Fruit fly (Drosophila melanogaster): ENCODE measurements around the gene spri.

Gene spri

DNA sequence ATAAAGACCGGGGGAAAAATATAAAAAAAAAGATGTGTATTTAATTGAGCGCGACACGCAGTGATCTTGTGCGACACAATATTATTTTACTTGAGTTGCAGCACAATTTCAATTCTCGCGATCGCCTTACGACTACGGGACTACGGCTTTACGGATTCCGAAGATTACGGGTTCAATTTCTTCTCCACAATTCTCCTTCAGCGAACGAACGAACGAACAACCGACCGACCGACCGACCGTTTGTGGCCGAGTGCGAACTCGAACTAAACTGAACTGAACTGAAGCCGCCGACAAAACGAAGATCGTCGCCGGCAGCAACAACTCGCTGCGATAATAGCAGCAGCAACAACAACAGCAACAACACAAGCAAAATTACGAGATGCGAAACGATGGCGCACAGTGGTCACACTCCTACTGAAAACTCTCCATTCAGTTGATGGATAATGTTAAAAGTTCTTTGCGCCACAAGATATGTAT lies at the start of gene spri (continued):
- TF ChIP-seq CG16779 (GFP tag; IDR thresholded peaks at IDR 0.05) (no peak), CG12391 (tag; optimal IDR thresholded peaks at IDR 0.05) (peak; percentile 7), CG17568 (GFP tag; optimal IDR thresholded peaks at IDR 0.05) (no peak), HLH3B (GFP tag; IDR thresholded peaks at IDR 0.05) (0 out of 2 replicates have a peak, but pooled peaks have one; percentile 37), tx (GFP tag; optimal IDR thresholded peaks at IDR 0.05) (no peak), Jarid2 (GFP tag; optimal IDR thresholded peaks at IDR 0.05) (peak; percentile 83), sug (tag; optimal IDR thresholded peaks at IDR 0.05) (peak; percentile 47), Drgx (GFP tag; IDR thresholded peaks at IDR 0.05) (peak; percentile 52; the same call in 1 of the 2 replicates), CG9437 (GFP tag; optimal IDR thresholded peaks at IDR 0.05) (peak; percentile 16), slbo (GFP tag; IDR thresholded peaks at IDR 0.05) (no peak), ara (GFP tag; IDR thresholded peaks at IDR 0.05) (no peak), bsh (GFP tag; optimal IDR thresholded peaks at IDR 0.05) (peak in 1 of 2 experiments; percentile 57), CG11504 (tag; optimal IDR thresholded peaks at IDR 0.05) (peak; percentile 12), lov (optimal IDR thresholded peaks at IDR 0.05) (no peak), lov (GFP tag; IDR thresholded peaks at IDR 0.05) (no peak), CG17359 (tag; optimal IDR thresholded peaks at IDR 0.05) (peak; percentile 14), jigr1 (GFP tag; IDR thresholded peaks at IDR 0.05) (no peak), CG34376 (GFP tag; optimal IDR thresholded peaks at IDR 0.05) (peak; percentile 52), Asciz (GFP tag; optimal IDR thresholded peaks at IDR 0.05) (no peak), ham (GFP tag; IDR thresholded peaks at IDR 0.05) (no peak), rib (GFP tag; IDR thresholded peaks at IDR 0.05) (0 out of 2 replicates have a peak, but pooled peaks have one; percentile 29), CG15479 (GFP tag; optimal IDR thresholded peaks at IDR 0.05) (peak; percentile 56), CG8290 (GFP tag; optimal IDR thresholded peaks at IDR 0.05) (no peak), CG8290 (tag; optimal IDR thresholded peaks at IDR 0.05) (peak in 1 of 2 experiments; percentile 47), CG7745 (tag; optimal IDR thresholded peaks at IDR 0.05) (no peak), tna (GFP tag; IDR thresholded peaks at IDR 0.05; ENCODE audit: partially characterized antibody) (0 out of 2 replicates have a peak, but pooled peaks have one; percentile 22), gcm2 (GFP tag; optimal IDR thresholded peaks at IDR 0.05) (no peak), ken (GFP tag; IDR thresholded peaks at IDR 0.05) (peak; percentile 34; the same call in 1 of the 3 replicates), CG10543 (GFP tag; optimal IDR thresholded peaks at IDR 0.05) (peak; percentile 34), CG13287 (GFP tag; IDR thresholded peaks at IDR 0.05; ENCODE audit: partially characterized antibody) (peak; percentile 29; the same call in 1 of the 2 replicates), CG32532 (GFP tag; IDR thresholded peaks at IDR 0.05) (peak; percentile 51), ftz-f1 (GFP tag; optimal IDR thresholded peaks at IDR 0.05) (peak; percentile 2), CG4360 (GFP tag; IDR thresholded peaks at IDR 0.05) (peak; percentile 89), peb (GFP tag; IDR thresholded peaks at IDR 0.05) (no peak), CG5180 (GFP tag; optimal IDR thresholded peaks at IDR 0.05) (peak; percentile 97), exex (tag; optimal IDR thresholded peaks at IDR 0.05) (peak; percentile 4), gce (GFP tag; IDR thresholded peaks at IDR 0.05) (no peak), Deaf1 (tag; optimal IDR thresholded peaks at IDR 0.05) (peak; percentile 94), ase (GFP tag; IDR thresholded peaks at IDR 0.05) (0 out of 3 replicates have a peak, but pooled peaks have one; percentile 45), grau (tag; optimal IDR thresholded peaks at IDR 0.05) (peak; percentile 10), Dbx (GFP tag; IDR thresholded peaks at IDR 0.05) (peak; percentile 26; the same call in 1 of the 3 replicates), chinmo (GFP tag; IDR thresholded peaks at IDR 0.05; ENCODE audit: partially characterized antibody) (peak; percentile 85; the same call in 2 of the 4 replicates), abd-A (tag; optimal IDR thresholded peaks at IDR 0.05) (no peak), CG10274 (GFP tag; optimal IDR thresholded peaks at IDR 0.05) (no peak), stc (GFP tag; IDR thresholded peaks at IDR 0.05) (0 out of 2 replicates have a peak, but pooled peaks have one; percentile 21), dmrt99B (tag; optimal IDR thresholded peaks at IDR 0.05) (peak; percentile 6), CG12769 (tag; optimal IDR thresholded peaks at IDR 0.05) (peak; percentile 48), HLH4C (GFP tag; IDR thresholded peaks at IDR 0.05; ENCODE audit: partially characterized antibody) (no peak), Optix (GFP tag; IDR thresholded peaks at IDR 0.05) (0 out of 3 replicates have a peak, but pooled peaks have one; percentile 18), HmgZ (tag; optimal IDR thresholded peaks at IDR 0.05) (peak; percentile 25)

Measured in whole organism, embryonic.